Worm (Caenorhabditis elegans): Measurements from ENCODE around the gene Y6E2A.10.

Y6E2A.10 gene

DNA sequence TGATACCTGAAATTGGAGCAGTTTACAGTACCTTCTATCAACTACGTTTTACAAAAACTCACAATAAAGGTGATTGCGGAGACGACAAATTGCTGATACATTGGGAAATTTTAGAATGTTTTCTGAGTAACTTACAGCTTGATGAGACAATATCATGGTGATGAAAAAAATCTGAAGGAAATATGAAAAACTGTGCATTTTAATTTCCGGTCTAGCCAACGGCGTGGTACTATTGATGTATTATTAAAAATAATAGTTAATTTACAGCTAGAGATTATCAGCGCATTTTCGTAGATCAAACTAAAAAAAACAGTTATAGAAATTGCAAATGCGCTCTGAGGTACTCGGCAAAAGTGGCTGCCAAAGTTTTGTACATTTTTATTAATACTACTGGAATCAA is 32.3 kb downstream of the Y6E2A.10 start, which contains the start of gene srx-29:
Gene srx-29 (minus strand): TSS at position 101 of the 400 bp plus-strand sequence.
- no peak for TF ChIP-seq lag-1 (GFP tag; IDR thresholded peaks at IDR 0.05)
- no peak for TF ChIP-seq bed-2 (GFP tag; IDR thresholded peaks at IDR 0.05)
- no peak for TF ChIP-seq sdz-38 (tag; optimal IDR thresholded peaks at IDR 0.05)

- TF ChIP-seq B0035.1 (tag; optimal IDR thresholded peaks at IDR 0.05): no peak
- TF ChIP-seq Y79H2A.3 (GFP tag; conservative IDR thresholded peaks at IDR 0.05): no peak
- no peak for TF ChIP-seq madf-3 (GFP tag; IDR thresholded peaks at IDR 0.05)
- no peak for TF ChIP-seq hsf-1 (GFP tag; IDR thresholded peaks at IDR 0.05)
- TF ChIP-seq Y56A3A.18 (GFP tag; IDR thresholded peaks at IDR 0.05): no peak
- TF ChIP-seq mxl-1 (tag; optimal IDR thresholded peaks at IDR 0.05): no peak
- TF ChIP-seq rpc-1 (optimal IDR thresholded peaks at IDR 0.05): no peak
- no peak for TF ChIP-seq rpc-1 (tag; optimal IDR thresholded peaks at IDR 0.05)
- no peak for TF ChIP-seq madf-6 (GFP tag; IDR thresholded peaks at IDR 0.05)
- no peak for TF ChIP-seq ceh-27 (GFP tag; optimal IDR thresholded peaks at IDR 0.05)
- no peak for TF ChIP-seq D2030.7 (GFP tag; IDR thresholded peaks at IDR 0.05)
- TF ChIP-seq egl-18 (GFP tag; IDR thresholded peaks at IDR 0.05): no peak
- TF ChIP-seq hmg-20 (GFP tag; IDR thresholded peaks at IDR 0.05): no peak
- TF ChIP-seq F33H1.4 (GFP tag; IDR thresholded peaks at IDR 0.05): no peak
- TF ChIP-seq aptf-2 (GFP tag; conservative IDR thresholded peaks at IDR 0.05): no peak
- no peak for TF ChIP-seq madf-10 (tag; optimal IDR thresholded peaks at IDR 0.05)
- no peak for TF ChIP-seq nhr-179 (tag; optimal IDR thresholded peaks at IDR 0.05)
- TF ChIP-seq madf-8 (GFP tag; conservative IDR thresholded peaks at IDR 0.05): no peak
- TF ChIP-seq ceh-58 (GFP tag; IDR thresholded peaks at IDR 0.05): no peak
- TF ChIP-seq pha-4 (tag; optimal IDR thresholded peaks at IDR 0.05): no peak
- no peak for TF ChIP-seq C06A6.2 (GFP tag; conservative IDR thresholded peaks at IDR 0.05)
These were observed 36.7 kb downstream of the Y6E2A.10 start, which contains the start of gene nhr-198 for ce11 chrV:15693682-15694081. Gene nhr-198 (plus strand): TSS chrV:15693994.

DNA sequence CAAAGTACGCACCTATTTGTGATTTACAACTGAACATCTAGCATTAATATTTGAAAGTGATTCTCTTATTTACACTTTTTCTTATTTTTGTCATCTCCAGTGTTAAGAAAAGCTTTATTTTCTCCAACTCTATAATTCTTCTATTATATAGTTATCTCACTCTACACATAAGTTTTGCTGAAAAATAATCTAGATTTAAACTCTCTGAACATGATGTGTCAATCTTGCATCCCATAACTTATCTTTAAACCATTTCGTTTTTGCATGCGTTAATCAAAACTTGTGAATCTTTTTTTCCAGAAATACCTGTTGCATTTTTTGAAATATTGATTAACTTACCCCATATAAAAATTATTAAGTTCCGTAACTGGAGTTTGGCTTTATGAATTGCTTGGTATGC is 40.4 kb downstream of the Y6E2A.10 start, which contains the start of gene nhr-268:
Gene nhr-268 (plus strand): TSS at position 301 of the 400 bp plus-strand sequence.
- no peak for TF ChIP-seq ZK185.1 (tag; optimal IDR thresholded peaks at IDR 0.05; ENCODE audit: poor library complexity, severe bottlenecking)
- TF ChIP-seq F52B5.7 (tag; optimal IDR thresholded peaks at IDR 0.05): no peak
- TF ChIP-seq nfyb-1 (GFP tag; IDR thresholded peaks at IDR 0.05): no peak
- TF ChIP-seq attf-3 (GFP tag; conservative IDR thresholded peaks at IDR 0.05): no peak
- TF ChIP-seq hlh-26 (GFP tag; conservative IDR thresholded peaks at IDR 0.05): no peak
- TF ChIP-seq snpc-1.1 (tag; optimal IDR thresholded peaks at IDR 0.05; ENCODE audit: insufficient read depth): no peak
- TF ChIP-seq lin-54 (GFP tag; optimal IDR thresholded peaks at IDR 0.05): no peak
- TF ChIP-seq cebp-1 (GFP tag; IDR thresholded peaks at IDR 0.05): no peak
- no peak for TF ChIP-seq cebp-1 (tag; optimal IDR thresholded peaks at IDR 0.05)
- no peak for TF ChIP-seq athp-1 (tag; optimal IDR thresholded peaks at IDR 0.05)
- TF ChIP-seq mxl-1 (tag; optimal IDR thresholded peaks at IDR 0.05): no peak
- TF ChIP-seq ztf-3 (GFP tag; optimal IDR thresholded peaks at IDR 0.05): no peak
- TF ChIP-seq hsf-1 (GFP tag; IDR thresholded peaks at IDR 0.05): no peak
- no peak for TF ChIP-seq ceh-58 (GFP tag; IDR thresholded peaks at IDR 0.05)
- TF ChIP-seq let-526 (GFP tag; IDR thresholded peaks at IDR 0.05): no peak

- TF ChIP-seq F57A8.1 (GFP tag; optimal IDR thresholded peaks at IDR 0.05) (no peak), madf-8 (GFP tag; conservative IDR thresholded peaks at IDR 0.05) (no peak), F39B2.1 (GFP tag; IDR thresholded peaks at IDR 0.05) (no peak), sdz-38 (tag; optimal IDR thresholded peaks at IDR 0.05) (no peak), lin-26 (GFP tag; IDR thresholded peaks at IDR 0.05) (no peak), rec-8 (tag; optimal IDR thresholded peaks at IDR 0.05) (no peak), ztf-6 (GFP tag; IDR thresholded peaks at IDR 0.05) (no peak), rcor-1 (GFP tag; IDR thresholded peaks at IDR 0.05) (no peak), lin-54 (GFP tag; optimal IDR thresholded peaks at IDR 0.05) (no peak), dpff-1 (tag; optimal IDR thresholded peaks at IDR 0.05) (no peak), nhr-90 (tag; optimal IDR thresholded peaks at IDR 0.05) (no peak), mxl-1 (tag; optimal IDR thresholded peaks at IDR 0.05) (no peak), Y53F4B.3 (GFP tag; IDR thresholded peaks at IDR 0.05) (no peak), lir-1 (GFP tag; conservative IDR thresholded peaks at IDR 0.05) (no peak)
These were observed 42.7 kb downstream of the Y6E2A.10 start, which contains the start of gene nhr-197 for ce11 chrV:15687660-15688059. Gene nhr-197 (plus strand): TSS chrV:15687960.

All from whole organism, young adult.